Fruit fly (Drosophila melanogaster) whole organism, embryonic: Measurements from ENCODE around the gene CG8541.

Experiments
- CG12942 ChIP-seq: fragments of 200-800 bp; sonication (Bioruptor generic); optimal IDR thresholded peaks from 3 replicates; lab custom pipeline; 2016; ENCODE audit warnings: missing biosample characterization, missing genetic modification characterization
- CG15073 ChIP-seq: fragments of 200-800 bp; sonication (Bioruptor generic); optimal IDR thresholded peaks from 2 replicates; lab custom pipeline; 2016; ENCODE audit warnings: missing biosample characterization, missing genetic modification characterization
- Hmx ChIP-seq: fragments of 200-800 bp; sonication (Bioruptor generic); optimal IDR thresholded peaks from 2 replicates; lab custom pipeline; 2016; ENCODE audit warnings: missing biosample characterization, missing genetic modification characterization
- Xbp1 ChIP-seq: fragments of 200-800 bp; sonication (Bioruptor generic); optimal IDR thresholded peaks from 3 replicates; lab custom pipeline; 2016; ENCODE audit warnings: missing biosample characterization, mild to moderate bottlenecking, missing genetic modification characterization
- pfk ChIP-seq: fragments of 200-800 bp; sonication (Bioruptor generic); optimal IDR thresholded peaks from 2 replicates; lab custom pipeline; 2018; ENCODE audit warnings: missing biosample characterization, mild to moderate bottlenecking, missing genetic modification characterization, moderate library complexity
- sens ChIP-seq: fragments of 200-800 bp; sonication (Bioruptor generic); peaks from one replicate; lab custom pipeline; 2016; ENCODE audit warnings: missing biosample characterization, missing genetic modification characterization

- TF ChIP-seq sens (GFP tag; lab: Kevin White, UChicago) = no peak
- no peak for TF ChIP-seq Hmx (GFP tag; lab: Kevin White, UChicago)
- no peak for TF ChIP-seq CG15073
- TF ChIP-seq pfk (GFP tag; lab: Kevin White, UChicago) = no peak
- no peak for TF ChIP-seq CG12942 (GFP tag; lab: Kevin White, UChicago)
- TF ChIP-seq Xbp1 (GFP tag; lab: Kevin White, UChicago) = no peak
Observed at dm6 chr3L:7450553-7450952, 20.8 kb upstream of the CG8541 start, which contains the start of gene CG33278.
